Worm (Caenorhabditis elegans) whole organism, L2 larva: ENCODE data around the gene fbxa-81.

Source experiments
- F13H6.1 ChIP-seq: sonication (generic microtip); optimal IDR thresholded peaks from 2 replicates; lab custom pipeline; 2016; ENCODE audit warnings: missing genetic modification characterization, missing compliant biosample characterization
- alr-1 ChIP-seq: fragments of 150-350 bp; optimal IDR thresholded peaks from 2 replicates; lab custom pipeline; 2014; ENCODE audit warnings: missing biosample characterization, missing genetic modification characterization
- ama-1 ChIP-seq: fragments of 150-350 bp; optimal IDR thresholded peaks from 2 replicates; lab custom pipeline; 2018; ENCODE audit warnings: inconsistent platforms
- ceh-16 ChIP-seq: fragments of 150-350 bp; optimal IDR thresholded peaks from 2 replicates; lab custom pipeline; 2014; ENCODE audit warnings: missing biosample characterization, missing genetic modification characterization
- elt-3 ChIP-seq: sonication (generic microtip); optimal IDR thresholded peaks from 2 replicates; lab custom pipeline; 2017; ENCODE audit warnings: missing biosample characterization, missing genetic modification characterization
- lsy-2 ChIP-seq, 2 experiments: fragments of 150-350 bp in 1 of 2; sonication (generic microtip) in 1 of 2; optimal IDR thresholded peaks; 2 replicates each; lab custom pipeline; 2014 to 2017; ENCODE audit warnings: missing biosample characterization in 2 of 2, missing genetic modification characterization in 2 of 2
- nhr-237 ChIP-seq: fragments of 150-350 bp; optimal IDR thresholded peaks from 2 replicates; lab custom pipeline; 2014; ENCODE audit warnings: missing biosample characterization, missing genetic modification characterization
- skn-1 ChIP-seq: sonication (generic microtip); optimal IDR thresholded peaks from 2 replicates; lab custom pipeline; 2017; ENCODE audit warnings: missing biosample characterization, missing genetic modification characterization
- snpc-4 ChIP-seq: fragments of 150-350 bp; optimal IDR thresholded peaks from 2 replicates; lab custom pipeline; 2014; ENCODE audit warnings: missing biosample characterization, missing genetic modification characterization
- zag-1 ChIP-seq: fragments of 150-350 bp; optimal IDR thresholded peaks from 2 replicates; lab custom pipeline; 2014; ENCODE audit warnings: missing biosample characterization, missing genetic modification characterization

DNA sequence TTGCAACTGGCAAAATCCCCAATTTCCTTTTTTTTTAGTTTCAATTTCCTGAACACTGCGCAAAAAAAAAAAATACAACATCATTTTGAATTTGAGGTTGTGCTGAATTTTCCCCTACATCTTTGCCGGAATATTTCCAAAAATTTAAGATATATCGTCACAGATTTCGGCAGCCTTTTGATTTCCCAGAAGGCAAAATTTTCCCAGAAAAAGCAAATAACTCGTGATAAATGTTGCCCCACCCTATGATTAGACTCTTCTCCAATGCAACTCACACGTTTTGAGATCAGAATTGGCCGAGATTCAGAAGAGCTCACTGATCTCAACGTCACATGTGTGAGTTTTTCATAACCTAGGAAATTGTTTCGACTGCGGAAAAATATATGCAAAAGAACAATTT is 49.5 kb downstream of the fbxa-81 start:
- TF ChIP-seq zag-1 (tag; lab: Kevin White, UChicago) (no peak), snpc-4 (tag; lab: Kevin White, UChicago) (no peak), nhr-237 (tag; lab: Kevin White, UChicago) (no peak), elt-3 (tag; lab: Kevin White, UChicago) (no peak), ceh-16 (tag; lab: Kevin White, UChicago) (no peak), F13H6.1 (tag; lab: Kevin White, UChicago) (no peak), alr-1 (tag; lab: Kevin White, UChicago) (no peak), lsy-2 (tag; optimal IDR thresholded peaks at IDR 0.05; lab: Kevin White, UChicago) (no peak), ama-1 (lab: Kevin White, UChicago) (no peak), skn-1 (no peak)
